Fruit fly (Drosophila melanogaster): ENCODE measurements around the gene Thor.

- no peak for TF ChIP-seq Dfd (GFP tag; optimal IDR thresholded peaks at IDR 0.05)
- TF ChIP-seq Abd-B (GFP tag; optimal IDR thresholded peaks at IDR 0.05), result no peak
- TF ChIP-seq h (GFP tag; optimal IDR thresholded peaks at IDR 0.05), result no peak
- no peak for TF ChIP-seq OdsH (GFP tag; optimal IDR thresholded peaks at IDR 0.05)
- TF ChIP-seq Hr78 (GFP tag; optimal IDR thresholded peaks at IDR 0.05), result no peak
- no peak for TF ChIP-seq psq (GFP tag; optimal IDR thresholded peaks at IDR 0.05)
- TF ChIP-seq CG32264 (GFP tag; optimal IDR thresholded peaks at IDR 0.05), result no peak
- TF ChIP-seq br (GFP tag; optimal IDR thresholded peaks at IDR 0.05), result no peak
- no peak for TF ChIP-seq Myc (optimal IDR thresholded peaks at IDR 0.05)
Observed at dm6 chr2L:3490971-3491370, 12.7 kb downstream of the Thor start, which contains the start of gene CG15414.

All from whole organism, wandering third instar larva.